Fruit fly (Drosophila melanogaster): ENCODE results near the gene rb.

The rb gene

dm6 chrX:4560182-4560845, 19.9 kb upstream of the rb start (continued):
- no peak for TF ChIP-seq CG11762 (GFP tag; optimal IDR thresholded peaks at IDR 0.05; ENCODE audit: insufficient read depth)
- peak; percentile 55 for TF ChIP-seq Hr39 (GFP tag; optimal IDR thresholded peaks at IDR 0.05)
- peak; percentile 41 for TF ChIP-seq lz (GFP tag; optimal IDR thresholded peaks at IDR 0.05)
- peak; percentile 45 for TF ChIP-seq CG31627 (GFP tag; optimal IDR thresholded peaks at IDR 0.05)
- TF ChIP-seq CG6808 (GFP tag; optimal IDR thresholded peaks at IDR 0.05), result peak; percentile 1
- TF ChIP-seq cyc (GFP tag; optimal IDR thresholded peaks at IDR 0.05), result peak; percentile 42
- no peak for TF ChIP-seq net (GFP tag; optimal IDR thresholded peaks at IDR 0.05)
- no peak for TF ChIP-seq Ets21C (GFP tag; optimal IDR thresholded peaks at IDR 0.05)
- TF ChIP-seq Sox14 (GFP tag; optimal IDR thresholded peaks at IDR 0.05), result no peak
- no peak for TF ChIP-seq spab (GFP tag; optimal IDR thresholded peaks at IDR 0.05)
- TF ChIP-seq Eip75B (GFP tag; optimal IDR thresholded peaks at IDR 0.05), result peak; percentile 11
- no peak for TF ChIP-seq CG32006 (GFP tag; optimal IDR thresholded peaks at IDR 0.05)

dm6 chrX:4557772-4558171, 17.3 kb upstream of the rb start, which contains the start of gene CG3546:
CG3546 (plus strand) TSS chrX:4558072.
- no peak for TF ChIP-seq salr (GFP tag; optimal IDR thresholded peaks at IDR 0.05)
- no peak for TF ChIP-seq Eip75B (GFP tag; optimal IDR thresholded peaks at IDR 0.05)
- no peak for TF ChIP-seq topi (GFP tag; optimal IDR thresholded peaks at IDR 0.05)
- TF ChIP-seq CG1621 (tag; optimal IDR thresholded peaks at IDR 0.05), result no peak
- TF ChIP-seq lz (GFP tag; optimal IDR thresholded peaks at IDR 0.05), result no peak
- TF ChIP-seq CG11294 (GFP tag; IDR thresholded peaks at IDR 0.05), result no peak
- no peak for TF ChIP-seq Hr39 (GFP tag; optimal IDR thresholded peaks at IDR 0.05)
- no peak for TF ChIP-seq CG31627 (GFP tag; optimal IDR thresholded peaks at IDR 0.05)
- TF ChIP-seq CG9139 (GFP tag; optimal IDR thresholded peaks at IDR 0.05), result no peak
- TF ChIP-seq dac (GFP tag; optimal IDR thresholded peaks at IDR 0.05), result no peak
- TF ChIP-seq CG16779 (tag; optimal IDR thresholded peaks at IDR 0.05), result no peak
- no peak for TF ChIP-seq Gug (GFP tag; IDR thresholded peaks at IDR 0.05)
- TF ChIP-seq CG6792 (GFP tag; optimal IDR thresholded peaks at IDR 0.05), result no peak
- no peak for TF ChIP-seq CG10669 (GFP tag; optimal IDR thresholded peaks at IDR 0.05)
- TF ChIP-seq CG11902 (GFP tag; optimal IDR thresholded peaks at IDR 0.05), result no peak

DNA sequence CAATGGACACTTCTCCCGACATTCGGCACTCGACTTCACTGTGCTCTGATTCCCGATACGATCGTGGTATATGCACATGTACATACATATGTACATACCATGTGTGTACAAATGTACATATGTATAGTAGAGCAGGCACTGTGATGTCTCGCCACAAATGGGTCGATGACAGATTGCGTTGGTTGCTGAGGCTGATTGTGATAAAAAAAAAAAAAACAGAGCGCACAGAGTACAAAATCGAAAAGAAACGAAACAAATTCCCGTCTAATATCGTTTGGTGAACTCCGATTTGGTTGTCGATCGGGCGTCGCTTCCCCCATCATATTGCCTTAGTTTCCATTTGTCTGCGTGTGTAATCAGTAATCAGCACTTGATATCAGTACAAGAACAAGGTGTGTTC, 15.4 kb upstream of the rb start:
- TF ChIP-seq vri (GFP tag; optimal IDR thresholded peaks at IDR 0.05) (peak; percentile 59), Eip78C (GFP tag) (no peak)

dm6 chrX:4554718-4555117, 14.3 kb upstream of the rb start:
- TF ChIP-seq Eip93F (GFP tag; optimal IDR thresholded peaks at IDR 0.05) (no peak), ss (GFP tag; optimal IDR thresholded peaks at IDR 0.05) (no peak), Eip75B (GFP tag; optimal IDR thresholded peaks at IDR 0.05) (no peak), CG8119 (GFP tag; IDR thresholded peaks at IDR 0.05) (no peak)

- TF ChIP-seq CG34406 (GFP tag; optimal IDR thresholded peaks at IDR 0.05) (no peak), lz (GFP tag; optimal IDR thresholded peaks at IDR 0.05) (peak; percentile 36), vri (GFP tag; optimal IDR thresholded peaks at IDR 0.05) (peak; percentile 33), spab (GFP tag; optimal IDR thresholded peaks at IDR 0.05) (no peak), Eip93F (GFP tag; optimal IDR thresholded peaks at IDR 0.05) (no peak), CG3919 (GFP tag; optimal IDR thresholded peaks at IDR 0.05) (no peak), CG11762 (GFP tag; optimal IDR thresholded peaks at IDR 0.05; ENCODE audit: insufficient read depth) (no peak), CG9139 (GFP tag; optimal IDR thresholded peaks at IDR 0.05) (no peak), Blimp-1 (GFP tag; optimal IDR thresholded peaks at IDR 0.05) (no peak), CG1621 (tag; optimal IDR thresholded peaks at IDR 0.05) (peak; percentile 30), Ets96B (tag; optimal IDR thresholded peaks at IDR 0.05) (no peak), fd59A (GFP tag; optimal IDR thresholded peaks at IDR 0.05) (no peak), CG3032 (tag; optimal IDR thresholded peaks at IDR 0.05) (peak; percentile 21), Hr39 (GFP tag; optimal IDR thresholded peaks at IDR 0.05) (no peak), CG10631 (GFP tag; optimal IDR thresholded peaks at IDR 0.05) (no peak), acj6 (GFP tag; optimal IDR thresholded peaks at IDR 0.05) (no peak), fkh (GFP tag; optimal IDR thresholded peaks at IDR 0.05) (no peak), Met (GFP tag; optimal IDR thresholded peaks at IDR 0.05) (no peak), CG8319 (GFP tag; optimal IDR thresholded peaks at IDR 0.05) (no peak), Sox102F (GFP tag; optimal IDR thresholded peaks at IDR 0.05) (no peak), CG6854 (GFP tag; optimal IDR thresholded peaks at IDR 0.05) (no peak), CG10669 (GFP tag; optimal IDR thresholded peaks at IDR 0.05) (no peak), Lpt (GFP tag; optimal IDR thresholded peaks at IDR 0.05) (no peak), net (GFP tag; optimal IDR thresholded peaks at IDR 0.05) (no peak), Eip78C (GFP tag) (peak; percentile 76), CG6792 (GFP tag; optimal IDR thresholded peaks at IDR 0.05) (no peak)
Measured at dm6 chrX:4553999-4554398, 13.6 kb upstream of the rb start, which contains the start of gene CG11444. CG11444 (minus strand) TSS chrX:4554398.
